Fruit fly (Drosophila melanogaster) whole organism, embryonic: ENCODE results near the gene CG5850.

Source experiments
- ATbp ChIP-seq: fragments of 200-800 bp; sonication (Bioruptor generic); optimal IDR thresholded peaks from 2 replicates; lab custom pipeline; 2017; ENCODE audit warnings: missing biosample characterization, mild to moderate bottlenecking, missing genetic modification characterization, missing genetic modification reagents
- CG13894 ChIP-seq: fragments of 200-800 bp; sonication (Bioruptor generic); optimal IDR thresholded peaks from 3 replicates; lab custom pipeline; 2018; ENCODE audit warnings: missing biosample characterization, mild to moderate bottlenecking, missing genetic modification characterization, moderate library complexity
- CG30020 ChIP-seq: fragments of 200-800 bp; optimal IDR thresholded peaks from 2 replicates; lab custom pipeline; 2019; ENCODE audit warnings: missing biosample characterization, mild to moderate bottlenecking, missing genetic modification characterization, moderate library complexity
- CG32532 ChIP-seq: fragments of 200-800 bp; sonication (Bioruptor generic); IDR thresholded peaks from 2 replicates; pipeline ENCODE4 v1.3.6; 2022; ENCODE audit warnings: missing biosample characterization, missing genetic modification characterization
- CG3838 ChIP-seq: fragments of 200-800 bp; sonication (Bioruptor generic); optimal IDR thresholded peaks from 3 replicates; lab custom pipeline; 2016; ENCODE audit warnings: missing biosample characterization, missing genetic modification characterization
- CG4424 ChIP-seq: fragments of 200-800 bp; sonication (Bioruptor generic); optimal IDR thresholded peaks from 3 replicates; lab custom pipeline; 2016; ENCODE audit warnings: missing biosample characterization, missing genetic modification characterization
- CG7928 ChIP-seq: fragments of 200-800 bp; sonication (Bioruptor generic); optimal IDR thresholded peaks from 2 replicates; lab custom pipeline; 2017; ENCODE audit warnings: missing biosample characterization, mild to moderate bottlenecking, missing genetic modification characterization
- CG8478 ChIP-seq: fragments of >200 bp; optimal IDR thresholded peaks from 2 replicates; lab custom pipeline; 2018
- CG8765 ChIP-seq: fragments of 200-800 bp; sonication (Bioruptor generic); IDR thresholded peaks from 2 replicates; pipeline ENCODE4 v1.3.6; 2022; ENCODE audit warnings: missing biosample characterization, missing genetic modification characterization
- CG9437 ChIP-seq: fragments of 200-800 bp; sonication (Bioruptor generic); optimal IDR thresholded peaks from 2 replicates; lab custom pipeline; 2018; ENCODE audit warnings: missing biosample characterization, mild to moderate bottlenecking, missing genetic modification characterization
- CG9609 ChIP-seq: fragments of 200-800 bp; sonication (Bioruptor generic); optimal IDR thresholded peaks from 3 replicates; lab custom pipeline; 2016; ENCODE audit warnings: missing biosample characterization, missing genetic modification characterization
- CG9727 ChIP-seq: fragments of 200-800 bp; sonication (Bioruptor generic); optimal IDR thresholded peaks from 3 replicates; lab custom pipeline; 2017; ENCODE audit warnings: missing biosample characterization, mild to moderate bottlenecking, missing genetic modification characterization
- CHES-1-like ChIP-seq: fragments of 200-800 bp; sonication (Bioruptor generic); optimal IDR thresholded peaks from 2 replicates; lab custom pipeline; 2016; ENCODE audit warnings: missing biosample characterization, missing genetic modification characterization
- D ChIP-seq, 2 experiments: fragments of 200-800 bp in 1 of 2; fragments of >200 bp in 1 of 2; sonication (Bioruptor generic) in 1 of 2; optimal IDR thresholded peaks; 2 replicates in 1 of 2; 3 replicates in 1 of 2; lab custom pipeline; 2017; ENCODE audit warnings: mild to moderate bottlenecking in 1 of 2, missing biosample characterization in 1 of 2, missing genetic modification characterization in 1 of 2, missing genetic modification reagents in 1 of 2
- D19A ChIP-seq: fragments of 200-800 bp; optimal IDR thresholded peaks from 3 replicates; lab custom pipeline; 2019; ENCODE audit warnings: missing biosample characterization, mild to moderate bottlenecking, missing genetic modification characterization, moderate library complexity
- Dll ChIP-seq: fragments of 200-800 bp; sonication (Bioruptor generic); IDR thresholded peaks from 4 replicates; pipeline ENCODE4 v1.3.6; 2022; ENCODE audit warnings: missing biosample characterization, missing genetic modification characterization; ENCODE audit not compliant: partially characterized antibody
- Dp ChIP-seq: fragments of 200-800 bp; sonication (Bioruptor generic); optimal IDR thresholded peaks from 2 replicates; lab custom pipeline; 2018; ENCODE audit warnings: missing biosample characterization, mild to moderate bottlenecking, missing genetic modification characterization, moderate library complexity
- Eip74EF ChIP-seq, 2 experiments: fragments of 200-800 bp in 1 of 2; fragments of >200 bp in 1 of 2; sonication (Bioruptor generic) in 1 of 2; optimal IDR thresholded peaks; 2 replicates each; lab custom pipeline; 2017 to 2019; ENCODE audit warnings: missing biosample characterization in 2 of 2, missing genetic modification characterization in 2 of 2, mild to moderate bottlenecking in 1 of 2, moderate library complexity in 1 of 2
- Gug ChIP-seq: fragments of 200-800 bp; sonication (Bioruptor generic); IDR thresholded peaks from 4 replicates; pipeline ENCODE4 v1.3.6; 2022; ENCODE audit warnings: missing biosample characterization, missing genetic modification characterization
- HmgD ChIP-seq: fragments of 200-800 bp; sonication (Bioruptor generic); optimal IDR thresholded peaks from 3 replicates; lab custom pipeline; 2016; ENCODE audit warnings: missing biosample characterization, missing genetic modification characterization
- HmgZ ChIP-seq: fragments of 200-800 bp; sonication (Bioruptor generic); optimal IDR thresholded peaks from 2 replicates; lab custom pipeline; 2018; ENCODE audit warnings: missing biosample characterization, mild to moderate bottlenecking, missing genetic modification characterization
- Hmx ChIP-seq: fragments of 200-800 bp; sonication (Bioruptor generic); optimal IDR thresholded peaks from 2 replicates; lab custom pipeline; 2016; ENCODE audit warnings: missing biosample characterization, missing genetic modification characterization
- Hr51 ChIP-seq, 2 experiments: fragments of 200-800 bp; sonication (Bioruptor generic); optimal IDR thresholded peaks; 2 replicates in 1 of 2; 3 replicates in 1 of 2; lab custom pipeline; 2016 to 2018; ENCODE audit warnings: missing biosample characterization in 2 of 2, missing genetic modification characterization in 2 of 2, mild to moderate bottlenecking in 1 of 2, moderate library complexity in 1 of 2
- MTF-1 ChIP-seq: fragments of 200-800 bp; sonication (Bioruptor generic); optimal IDR thresholded peaks from 2 replicates; lab custom pipeline; 2018; ENCODE audit warnings: missing biosample characterization, mild to moderate bottlenecking, missing genetic modification characterization, borderline replicate concordance
- Max ChIP-seq: fragments of 200-800 bp; sonication (Bioruptor generic); optimal IDR thresholded peaks from 2 replicates; lab custom pipeline; 2016; ENCODE audit warnings: missing biosample characterization, mild to moderate bottlenecking, missing genetic modification characterization
- NC2α ChIP-seq: fragments of 200-800 bp; sonication (Bioruptor generic); optimal IDR thresholded peaks from 2 replicates; lab custom pipeline; 2016; ENCODE audit warnings: missing biosample characterization, missing genetic modification characterization
- PHDP ChIP-seq: fragments of 200-800 bp; sonication (Bioruptor generic); optimal IDR thresholded peaks from 3 replicates; lab custom pipeline; 2018; ENCODE audit warnings: missing biosample characterization, mild to moderate bottlenecking, missing genetic modification characterization, moderate library complexity
- abd-A ChIP-seq: fragments of 200-800 bp; sonication (Bioruptor generic); optimal IDR thresholded peaks from 3 replicates; lab custom pipeline; 2019; ENCODE audit warnings: missing biosample characterization, mild to moderate bottlenecking, missing genetic modification characterization, moderate library complexity
- chn ChIP-seq: fragments of 200-800 bp; sonication (Bioruptor generic); optimal IDR thresholded peaks from 2 replicates; lab custom pipeline; 2016; ENCODE audit warnings: missing biosample characterization, missing genetic modification characterization
- fd3F ChIP-seq: fragments of 200-800 bp; sonication (Bioruptor generic); optimal IDR thresholded peaks from 2 replicates; lab custom pipeline; 2018; ENCODE audit warnings: missing biosample characterization, mild to moderate bottlenecking, missing genetic modification characterization, moderate library complexity
- gcm ChIP-seq: fragments of 200-800 bp; sonication (Bioruptor generic); optimal IDR thresholded peaks from 2 replicates; lab custom pipeline; 2019; ENCODE audit warnings: missing biosample characterization, mild to moderate bottlenecking, missing genetic modification characterization, moderate library complexity
- her ChIP-seq: fragments of 200-800 bp; sonication (Bioruptor generic); optimal IDR thresholded peaks from 2 replicates; lab custom pipeline; 2016; ENCODE audit warnings: missing biosample characterization, missing genetic modification characterization
- hkb ChIP-seq, 2 experiments: fragments of 200-800 bp in 1 of 2; fragments of >200 bp in 1 of 2; sonication (Bioruptor generic) in 1 of 2; IDR thresholded peaks in 1 of 2; optimal IDR thresholded peaks in 1 of 2; 2 replicates each; pipeline versions ENCODE4 v1.3.6 to Lab custom; 2017 to 2022; ENCODE audit warnings: missing biosample characterization in 1 of 2, missing genetic modification characterization in 1 of 2
- jigr1 ChIP-seq: fragments of 200-800 bp; sonication (Bioruptor generic); IDR thresholded peaks from 3 replicates; pipeline ENCODE4 v1.3.6; 2022; ENCODE audit warnings: missing biosample characterization, missing genetic modification characterization
- kay ChIP-seq: fragments of 200-800 bp; sonication (Bioruptor generic); optimal IDR thresholded peaks from 2 replicates; lab custom pipeline; 2016; ENCODE audit warnings: missing biosample characterization, missing genetic modification characterization
- kni ChIP-seq: fragments of 200-800 bp; sonication (Bioruptor generic); optimal IDR thresholded peaks from 3 replicates; lab custom pipeline; 2017; ENCODE audit warnings: mild to moderate bottlenecking, missing biosample characterization, missing genetic modification reagents, missing genetic modification characterization
- lilli ChIP-seq: fragments of 200-800 bp; sonication (Bioruptor generic); optimal IDR thresholded peaks from 3 replicates; lab custom pipeline; 2016; ENCODE audit warnings: missing biosample characterization, missing genetic modification characterization
- luna ChIP-seq: fragments of 200-800 bp; sonication (Bioruptor generic); optimal IDR thresholded peaks from 2 replicates; lab custom pipeline; 2016; ENCODE audit warnings: missing biosample characterization, missing genetic modification characterization
- nmo ChIP-seq: fragments of 200-800 bp; sonication (Bioruptor generic); optimal IDR thresholded peaks from 2 replicates; lab custom pipeline; 2018; ENCODE audit warnings: missing biosample characterization, mild to moderate bottlenecking, missing genetic modification characterization, moderate library complexity
- nom ChIP-seq: fragments of 200-800 bp; sonication (Bioruptor generic); optimal IDR thresholded peaks from 2 replicates; lab custom pipeline; 2017; ENCODE audit warnings: missing biosample characterization, missing genetic modification characterization, mild to moderate bottlenecking, moderate library complexity, missing genetic modification reagents
- pb ChIP-seq: fragments of 200-800 bp; sonication (Bioruptor generic); optimal IDR thresholded peaks from 3 replicates; lab custom pipeline; 2016; ENCODE audit warnings: missing biosample characterization, missing genetic modification characterization
- sim ChIP-seq: fragments of 200-800 bp; sonication (Bioruptor generic); IDR thresholded peaks from 2 replicates; pipeline ENCODE4 v1.3.6; 2022; ENCODE audit warnings: missing biosample characterization, missing genetic modification characterization
- sr ChIP-seq: fragments of 200-800 bp; sonication (Bioruptor generic); IDR thresholded peaks from 3 replicates; pipeline ENCODE4 v1.3.6; 2022; ENCODE audit warnings: missing biosample characterization, missing genetic modification characterization
- ssp ChIP-seq: fragments of 200-800 bp; sonication (Bioruptor generic); IDR thresholded peaks from 2 replicates; pipeline ENCODE4 v1.3.6; 2022; ENCODE audit warnings: missing biosample characterization, missing genetic modification characterization
- stc ChIP-seq: fragments of 200-800 bp; sonication (Bioruptor generic); IDR thresholded peaks from 2 replicates; pipeline ENCODE4 v1.3.6; 2022; ENCODE audit warnings: missing biosample characterization, missing genetic modification characterization
- vfl ChIP-seq: fragments of 200-800 bp; sonication (Bioruptor generic); optimal IDR thresholded peaks from 2 replicates; lab custom pipeline; 2016; ENCODE audit warnings: missing biosample characterization, missing genetic modification characterization
- yki ChIP-seq: fragments of >200 bp; optimal IDR thresholded peaks from 3 replicates; lab custom pipeline; 2018

Gene CG5850

dm6 chr2L:9966983-9967737 is 3.4 kb upstream of the CG5850 start, which contains the start of the genes Dref and RpL13 (continued):
- TF ChIP-seq D (optimal IDR thresholded peaks at IDR 0.05; lab: Kevin White, UChicago) (no peak), D (GFP tag; optimal IDR thresholded peaks at IDR 0.05; lab: Kevin White, UChicago) (peak; percentile 86), CG9609 (GFP tag; lab: Kevin White, UChicago) (peak; percentile 72), CG7928 (GFP tag; lab: Kevin White, UChicago) (peak; percentile 74), CG3838 (GFP tag; lab: Kevin White, UChicago) (peak; percentile 71), PHDP (tag; lab: Kevin White, UChicago) (peak; percentile 90), kay (GFP tag; lab: Kevin White, UChicago) (peak; percentile 36), ATbp (GFP tag; lab: Kevin White, UChicago) (peak; percentile 86), CG9437 (peak; percentile 83), nom (GFP tag; lab: Kevin White, UChicago) (peak; percentile 92), sim (GFP tag; lab: Robert Waterston, UW) (peak; percentile 76), Hmx (peak; percentile 55), HmgD (GFP tag; lab: Kevin White, UChicago) (peak; percentile 77), kni (GFP tag; lab: Kevin White, UChicago) (peak; percentile 97), CG4424 (GFP tag; lab: Kevin White, UChicago) (peak; percentile 75), vfl (GFP tag; lab: Kevin White, UChicago) (peak; percentile 65), HmgZ (tag; lab: Kevin White, UChicago) (peak; percentile 93), nmo (GFP tag; lab: Kevin White, UChicago) (peak; percentile 84), CG8478 (lab: Kevin White, UChicago) (no peak), MTF-1 (GFP tag; lab: Kevin White, UChicago) (peak; percentile 96), CG30020 (tag; lab: Kevin White, UChicago) (peak; percentile 80), Hr51 (GFP tag; optimal IDR thresholded peaks at IDR 0.05; lab: Kevin White, UChicago) (peak; percentile 81 to 88), abd-A (tag; lab: Kevin White, UChicago) (no peak), gcm (GFP tag; lab: Kevin White, UChicago) (peak; percentile 86), CG13894 (tag; lab: Kevin White, UChicago) (peak; percentile 85), CG9727 (peak; percentile 95), sr (GFP tag; lab: Robert Waterston, UW) (peak; percentile 85; the same call in 2 of the 3 replicates), yki (lab: Kevin White, UChicago) (no peak), Eip74EF (GFP tag; optimal IDR thresholded peaks at IDR 0.05; lab: Kevin White, UChicago) (peak in 1 of 2 experiments; percentile 84), jigr1 (GFP tag; lab: Robert Waterston, UW) (no peak), chn (GFP tag; lab: Kevin White, UChicago) (peak; percentile 64), pb (peak; percentile 91), Dp (peak; percentile 73), NC2α (peak; percentile 81), ssp (GFP tag; lab: Robert Waterston, UW) (peak; percentile 49; the same call in 1 of the 2 replicates), Dll (GFP tag; lab: Robert Waterston, UW) (peak; percentile 88), her (peak; percentile 88), luna (GFP tag; lab: Kevin White, UChicago) (peak; percentile 79), Gug (GFP tag; lab: Robert Waterston, UW) (peak; percentile 13; the same call in 1 of the 4 replicates), CHES-1-like (GFP tag; lab: Kevin White, UChicago) (peak; percentile 90), D19A (tag; lab: Kevin White, UChicago) (peak; percentile 62), stc (GFP tag; lab: Robert Waterston, UW) (peak; percentile 75), Max (GFP tag; lab: Kevin White, UChicago) (peak; percentile 73), lilli (peak; percentile 87), fd3F (GFP tag; lab: Kevin White, UChicago) (peak; percentile 74), CG32532 (GFP tag; lab: Robert Waterston, UW) (peak; percentile 81), hkb (optimal IDR thresholded peaks at IDR 0.05; lab: Kevin White, UChicago) (no peak), hkb (GFP tag; IDR thresholded peaks at IDR 0.05; lab: Robert Waterston, UW) (peak; percentile 89), CG8765 (peak; percentile 61; the same call in 1 of the 2 replicates)
